Worm (Caenorhabditis elegans): ENCODE measurements around the gene cup-14.

ce11 chrII:13839454-13839853, 32.6 kb downstream of the cup-14 start:
- TF ChIP-seq dao-5 (tag; optimal IDR thresholded peaks at IDR 0.05), result no peak
- TF ChIP-seq him-1 (tag; optimal IDR thresholded peaks at IDR 0.05), result no peak
- TF ChIP-seq W03F9.2 (tag; optimal IDR thresholded peaks at IDR 0.05), result no peak
